Fruit fly (Drosophila melanogaster) whole organism, embryonic: Measurements from ENCODE around the gene CG15625.

Source experiments
- ATbp ChIP-seq: fragments of 200-800 bp; sonication (Bioruptor generic); optimal IDR thresholded peaks from 2 replicates; lab custom pipeline; 2017; ENCODE audit warnings: missing biosample characterization, mild to moderate bottlenecking, missing genetic modification characterization, missing genetic modification reagents
- Aef1 ChIP-seq: fragments of 200-800 bp; sonication (Bioruptor generic); IDR thresholded peaks from 3 replicates; pipeline ENCODE4 v1.3.6; 2022; ENCODE audit warnings: missing biosample characterization, missing genetic modification characterization
- B-H2 ChIP-seq: fragments of 200-800 bp; sonication (Bioruptor generic); optimal IDR thresholded peaks from 2 replicates; lab custom pipeline; 2018; ENCODE audit warnings: missing biosample characterization, mild to moderate bottlenecking, missing genetic modification characterization
- BEAF-32 ChIP-seq: fragments of 200-800 bp; sonication (Bioruptor generic); optimal IDR thresholded peaks from 3 replicates; lab custom pipeline; 2017; ENCODE audit warnings: missing biosample characterization, missing genetic modification characterization, mild to moderate bottlenecking, moderate library complexity, missing genetic modification reagents
- Bdp1 ChIP-seq: fragments of 200-800 bp; sonication (Bioruptor generic); optimal IDR thresholded peaks from 3 replicates; lab custom pipeline; 2016; ENCODE audit warnings: missing biosample characterization, missing genetic modification characterization
- CG10209 ChIP-seq: fragments of 200-800 bp; sonication (Bioruptor generic); optimal IDR thresholded peaks from 3 replicates; lab custom pipeline; 2017; ENCODE audit warnings: missing biosample characterization, mild to moderate bottlenecking, missing genetic modification characterization, missing genetic modification reagents
- CG11695 ChIP-seq: fragments of 200-800 bp; sonication (Bioruptor generic); IDR thresholded peaks from 3 replicates; pipeline ENCODE4 v1.3.6; 2022; ENCODE audit warnings: missing biosample characterization, missing genetic modification characterization
- CG12071 ChIP-seq: fragments of 200-800 bp; sonication (Bioruptor generic); optimal IDR thresholded peaks from 3 replicates; lab custom pipeline; 2018; ENCODE audit warnings: missing biosample characterization, mild to moderate bottlenecking, missing genetic modification characterization
- CG12299 ChIP-seq: fragments of 200-800 bp; sonication (Bioruptor generic); optimal IDR thresholded peaks from 2 replicates; lab custom pipeline; 2018; ENCODE audit warnings: missing biosample characterization, mild to moderate bottlenecking, missing genetic modification characterization
- CG1233 ChIP-seq: fragments of 200-800 bp; sonication (Bioruptor generic); optimal IDR thresholded peaks from 4 replicates; lab custom pipeline; 2018; ENCODE audit warnings: missing biosample characterization, mild to moderate bottlenecking, missing genetic modification characterization
- CG12942 ChIP-seq: fragments of 200-800 bp; sonication (Bioruptor generic); optimal IDR thresholded peaks from 3 replicates; lab custom pipeline; 2016; ENCODE audit warnings: missing biosample characterization, missing genetic modification characterization
- CG14667 ChIP-seq: fragments of 200-800 bp; sonication (Bioruptor generic); IDR thresholded peaks from 2 replicates; pipeline ENCODE4 v1.3.6; 2022; ENCODE audit warnings: missing biosample characterization, missing genetic modification characterization
- CG14710 ChIP-seq: fragments of 200-800 bp; sonication (Bioruptor generic); optimal IDR thresholded peaks from 3 replicates; lab custom pipeline; 2019; ENCODE audit warnings: missing biosample characterization, mild to moderate bottlenecking, missing genetic modification characterization, moderate library complexity
- CG1792 ChIP-seq: fragments of 200-800 bp; sonication (Bioruptor generic); optimal IDR thresholded peaks from 2 replicates; lab custom pipeline; 2016; ENCODE audit warnings: missing biosample characterization, missing genetic modification characterization
- CG18011 ChIP-seq: fragments of 200-800 bp; sonication (Bioruptor generic); optimal IDR thresholded peaks from 2 replicates; lab custom pipeline; 2017; ENCODE audit warnings: missing biosample characterization, missing genetic modification characterization, mild to moderate bottlenecking, moderate library complexity, missing genotype
- CG1832 ChIP-seq: fragments of 200-800 bp; sonication (Bioruptor generic); optimal IDR thresholded peaks from 2 replicates; lab custom pipeline; 2017; ENCODE audit warnings: missing biosample characterization, mild to moderate bottlenecking, missing genetic modification characterization, inconsistent platforms
- CG32532 ChIP-seq: fragments of 200-800 bp; sonication (Bioruptor generic); IDR thresholded peaks from 2 replicates; pipeline ENCODE4 v1.3.6; 2022; ENCODE audit warnings: missing biosample characterization, missing genetic modification characterization
- CG33557 ChIP-seq: fragments of 200-800 bp; sonication (Bioruptor generic); optimal IDR thresholded peaks from 2 replicates; lab custom pipeline; 2019; ENCODE audit warnings: missing biosample characterization, mild to moderate bottlenecking, missing genetic modification characterization, moderate library complexity
- CG34422 ChIP-seq: fragments of 200-800 bp; sonication (Bioruptor generic); IDR thresholded peaks from 3 replicates; pipeline ENCODE4 v1.3.6; 2022; ENCODE audit warnings: missing biosample characterization, missing genetic modification characterization
- CG4282 ChIP-seq: fragments of 200-800 bp; sonication (Bioruptor generic); optimal IDR thresholded peaks from 2 replicates; lab custom pipeline; 2016; ENCODE audit warnings: missing biosample characterization, missing genetic modification characterization
- CG4360 ChIP-seq: fragments of 200-800 bp; sonication (Bioruptor generic); IDR thresholded peaks from 2 replicates; pipeline ENCODE4 v1.3.6; 2022; ENCODE audit warnings: missing biosample characterization, missing genetic modification characterization
- CG6683 ChIP-seq: fragments of 200-800 bp; sonication (Bioruptor generic); optimal IDR thresholded peaks from 2 replicates; lab custom pipeline; 2017; ENCODE audit warnings: missing biosample characterization, mild to moderate bottlenecking, missing genetic modification characterization, missing genetic modification reagents
- CG8089 ChIP-seq: fragments of 200-800 bp; sonication (Bioruptor generic); optimal IDR thresholded peaks from 3 replicates; lab custom pipeline; 2016; ENCODE audit warnings: missing biosample characterization, missing genetic modification characterization
- CG8924 ChIP-seq: fragments of 200-800 bp; optimal IDR thresholded peaks from 3 replicates; lab custom pipeline; 2019; ENCODE audit warnings: missing biosample characterization, mild to moderate bottlenecking, missing genetic modification characterization, moderate library complexity
- CG9215 ChIP-seq: fragments of 200-800 bp; sonication (Bioruptor generic); IDR thresholded peaks from 2 replicates; pipeline ENCODE4 v1.3.6; 2022; ENCODE audit warnings: missing biosample characterization, missing genetic modification characterization
- CrebB ChIP-seq: fragments of 200-800 bp; sonication (Bioruptor generic); optimal IDR thresholded peaks from 3 replicates; lab custom pipeline; 2018; ENCODE audit warnings: missing biosample characterization, mild to moderate bottlenecking, missing genetic modification characterization
- Dek ChIP-seq: fragments of 200-800 bp; sonication (Bioruptor generic); optimal IDR thresholded peaks from 3 replicates; lab custom pipeline; 2019; ENCODE audit warnings: missing biosample characterization, mild to moderate bottlenecking, missing genetic modification characterization, moderate library complexity
- Dfd ChIP-seq, 2 experiments: fragments of >200 bp; optimal IDR thresholded peaks; 2 replicates each; lab custom pipeline; 2017; ENCODE audit warnings: missing biosample characterization in 2 of 2, missing genetic modification characterization in 2 of 2
- Doc3 ChIP-seq: fragments of 200-800 bp; sonication (Bioruptor generic); IDR thresholded peaks from 3 replicates; pipeline ENCODE4 v1.3.6; 2022; ENCODE audit warnings: missing biosample characterization, missing genetic modification characterization; ENCODE audit not compliant: partially characterized antibody
- Drgx ChIP-seq: fragments of 200-800 bp; sonication (Bioruptor generic); IDR thresholded peaks from 2 replicates; pipeline ENCODE4 v1.3.6; 2022; ENCODE audit warnings: missing biosample characterization, missing genetic modification characterization
- Elba2 ChIP-seq: fragments of 200-800 bp; sonication (Bioruptor generic); optimal IDR thresholded peaks from 3 replicates; lab custom pipeline; 2016; ENCODE audit warnings: missing biosample characterization, missing genetic modification characterization
- Ets65A ChIP-seq: fragments of 200-800 bp; sonication (Bioruptor generic); peaks from one replicate; lab custom pipeline; 2016; ENCODE audit warnings: missing biosample characterization, missing genetic modification characterization
- HLH4C ChIP-seq: fragments of 200-800 bp; sonication (Bioruptor generic); IDR thresholded peaks from 3 replicates; pipeline ENCODE4 v1.3.6; 2022; ENCODE audit warnings: missing biosample characterization, missing genetic modification characterization; ENCODE audit not compliant: partially characterized antibody
- Hmr ChIP-seq: fragments of 200-800 bp; sonication (Bioruptor generic); optimal IDR thresholded peaks from 3 replicates; lab custom pipeline; 2017; ENCODE audit warnings: mild to moderate bottlenecking, missing biosample characterization, missing genetic modification reagents, missing genetic modification characterization
- MESR4 ChIP-seq: fragments of 200-800 bp; sonication (Bioruptor generic); optimal IDR thresholded peaks from 2 replicates; lab custom pipeline; 2018; ENCODE audit warnings: missing biosample characterization, mild to moderate bottlenecking, missing genetic modification characterization, moderate library complexity
- Med ChIP-seq: fragments of 200-800 bp; sonication (Bioruptor generic); peaks from one replicate; lab custom pipeline; 2016; ENCODE audit warnings: missing biosample characterization, missing genetic modification characterization, mild to moderate bottlenecking, inconsistent platforms, moderate library complexity
- Opbp ChIP-seq: fragments of 200-800 bp; sonication (Bioruptor generic); IDR thresholded peaks from 3 replicates; pipeline ENCODE4 v1.3.6; 2022; ENCODE audit warnings: missing biosample characterization, missing genetic modification characterization; ENCODE audit not compliant: partially characterized antibody
- PHDP ChIP-seq: fragments of 200-800 bp; sonication (Bioruptor generic); optimal IDR thresholded peaks from 3 replicates; lab custom pipeline; 2018; ENCODE audit warnings: missing biosample characterization, mild to moderate bottlenecking, missing genetic modification characterization, moderate library complexity
- Sox100B ChIP-seq: fragments of 200-800 bp; sonication (Bioruptor generic); optimal IDR thresholded peaks from 3 replicates; lab custom pipeline; 2018; ENCODE audit warnings: missing biosample characterization, mild to moderate bottlenecking, missing genetic modification characterization
- bab2 ChIP-seq: fragments of 200-800 bp; sonication (Bioruptor generic); optimal IDR thresholded peaks from 2 replicates; lab custom pipeline; 2016; ENCODE audit warnings: missing biosample characterization, missing genetic modification characterization
- btn ChIP-seq: fragments of 200-800 bp; sonication (Bioruptor generic); optimal IDR thresholded peaks from 2 replicates; lab custom pipeline; 2016; ENCODE audit warnings: missing biosample characterization, missing genetic modification characterization
- dmrt99B ChIP-seq: fragments of 200-800 bp; sonication (Bioruptor generic); optimal IDR thresholded peaks from 2 replicates; lab custom pipeline; 2018; ENCODE audit warnings: missing biosample characterization, mild to moderate bottlenecking, missing genetic modification characterization, moderate library complexity
- gsb ChIP-seq: fragments of 200-800 bp; sonication (Bioruptor generic); IDR thresholded peaks from 2 replicates; pipeline ENCODE4 v1.3.6; 2022; ENCODE audit warnings: missing biosample characterization, missing genetic modification characterization
- kni ChIP-seq: fragments of 200-800 bp; sonication (Bioruptor generic); optimal IDR thresholded peaks from 3 replicates; lab custom pipeline; 2017; ENCODE audit warnings: mild to moderate bottlenecking, missing biosample characterization, missing genetic modification reagents, missing genetic modification characterization
- oc ChIP-seq: fragments of 200-800 bp; sonication (Bioruptor generic); optimal IDR thresholded peaks from 2 replicates; lab custom pipeline; 2018; ENCODE audit warnings: missing biosample characterization, mild to moderate bottlenecking, missing genetic modification characterization, moderate library complexity
- phol ChIP-seq: fragments of 200-800 bp; sonication (Bioruptor generic); optimal IDR thresholded peaks from 3 replicates; lab custom pipeline; 2018; ENCODE audit warnings: missing biosample characterization, mild to moderate bottlenecking, missing genetic modification characterization, moderate library complexity
- stwl ChIP-seq: fragments of 200-800 bp; sonication (Bioruptor generic); optimal IDR thresholded peaks from 3 replicates; lab custom pipeline; 2018; ENCODE audit warnings: missing biosample characterization, mild to moderate bottlenecking, missing genetic modification characterization, moderate library complexity
- tx ChIP-seq: fragments of 200-800 bp; sonication (Bioruptor generic); optimal IDR thresholded peaks from 2 replicates; lab custom pipeline; 2016; ENCODE audit warnings: missing biosample characterization, missing genetic modification characterization
- usp ChIP-seq: fragments of >200 bp; optimal IDR thresholded peaks from 2 replicates; lab custom pipeline; 2017; ENCODE audit warnings: missing biosample characterization, missing genetic modification characterization
- wek ChIP-seq: fragments of 200-800 bp; sonication (Bioruptor generic); optimal IDR thresholded peaks from 3 replicates; lab custom pipeline; 2018; ENCODE audit warnings: missing biosample characterization, mild to moderate bottlenecking, missing genetic modification characterization, moderate library complexity

The CG15625 gene

DNA sequence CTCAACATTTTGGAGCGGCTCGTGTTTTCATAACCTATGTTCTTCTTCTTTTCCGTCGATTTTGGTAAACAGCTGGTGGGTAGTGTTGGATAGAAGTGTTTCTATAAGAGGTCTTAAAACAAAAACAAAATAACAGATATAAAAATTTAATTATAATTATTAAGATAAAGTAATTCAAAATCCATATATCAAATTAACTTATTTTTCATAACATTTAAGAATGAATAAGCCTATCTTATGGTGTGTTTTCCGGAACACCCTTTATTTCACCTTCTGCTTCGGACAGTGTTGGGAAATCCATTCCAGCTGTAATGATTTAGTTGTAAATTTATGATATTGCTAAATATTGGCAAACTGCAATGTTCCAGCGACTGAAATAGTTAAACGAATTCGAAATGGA lies 39.4 kb upstream of the CG15625 start, which contains the start of the genes mRpS2 and Mon1 (continued):
- peak; percentile 96 for TF ChIP-seq CG14667
- peak; percentile 89 for TF ChIP-seq ATbp (GFP tag; lab: Kevin White, UChicago)
- TF ChIP-seq phol (tag; lab: Kevin White, UChicago): peak; percentile 95
- TF ChIP-seq bab2: peak; percentile 83
- TF ChIP-seq Hmr (GFP tag; lab: Kevin White, UChicago): peak; percentile 97
- peak; percentile 81 for TF ChIP-seq CG33557 (GFP tag; lab: Kevin White, UChicago)
- TF ChIP-seq Opbp (GFP tag; lab: Robert Waterston, UW): no peak
- peak; percentile 90 for TF ChIP-seq Sox100B (GFP tag; lab: Kevin White, UChicago)
- peak; percentile 95 for TF ChIP-seq gsb (GFP tag; lab: Robert Waterston, UW)
- peak; percentile 96 for TF ChIP-seq Med (GFP tag; lab: Kevin White, UChicago)
- TF ChIP-seq CG9215 (GFP tag; lab: Robert Waterston, UW): peak; percentile 92
- TF ChIP-seq CG8924 (tag; lab: Kevin White, UChicago): peak; percentile 96
- no peak for TF ChIP-seq btn
- TF ChIP-seq Doc3: no peak
- peak; percentile 59 for TF ChIP-seq CG1792 (GFP tag; lab: Kevin White, UChicago)
- peak; percentile 85 for TF ChIP-seq CrebB
- TF ChIP-seq CG1233: peak; percentile 94
- TF ChIP-seq stwl (tag; lab: Kevin White, UChicago): peak; percentile 96
- TF ChIP-seq CG32532 (GFP tag; lab: Robert Waterston, UW): peak; percentile 98
- peak; percentile 96 for TF ChIP-seq Aef1
- peak; percentile 92 for TF ChIP-seq oc (tag; lab: Kevin White, UChicago)
- TF ChIP-seq PHDP: peak; percentile 98
- TF ChIP-seq CG8089 (GFP tag; lab: Kevin White, UChicago): peak; percentile 70
- peak; percentile 96 for TF ChIP-seq Drgx (GFP tag; lab: Robert Waterston, UW)
- TF ChIP-seq MESR4 (GFP tag; lab: Kevin White, UChicago): peak; percentile 80
- TF ChIP-seq Bdp1: peak; percentile 75
- TF ChIP-seq CG34422: peak; percentile 98
- no peak for TF ChIP-seq Dfd (GFP tag; optimal IDR thresholded peaks at IDR 0.05; lab: Kevin White, UChicago)
- no peak for TF ChIP-seq HLH4C (GFP tag; lab: Robert Waterston, UW)
- TF ChIP-seq CG18011 (GFP tag; lab: Kevin White, UChicago): peak; percentile 87
- TF ChIP-seq kni: peak; percentile 20
- TF ChIP-seq usp (GFP tag; lab: Kevin White, UChicago): no peak
- peak; percentile 79 for TF ChIP-seq wek (GFP tag; lab: Kevin White, UChicago)
- peak; percentile 94 for TF ChIP-seq CG10209 (GFP tag; lab: Kevin White, UChicago)
- peak; percentile 94 for TF ChIP-seq Dek (tag; lab: Kevin White, UChicago)
- peak; percentile 91 for TF ChIP-seq CG6683 (GFP tag; lab: Kevin White, UChicago)
- TF ChIP-seq CG4282 (GFP tag; lab: Kevin White, UChicago): peak; percentile 57
- peak; percentile 98 for TF ChIP-seq Ets65A (GFP tag; lab: Kevin White, UChicago)
- TF ChIP-seq CG11695 (GFP tag; lab: Robert Waterston, UW): peak; percentile 96
- peak; percentile 91 for TF ChIP-seq CG12299 (tag; lab: Kevin White, UChicago)
- TF ChIP-seq tx: peak; percentile 67
- peak; percentile 95 for TF ChIP-seq CG14710 (tag; lab: Kevin White, UChicago)
- peak; percentile 16 for TF ChIP-seq BEAF-32 (GFP tag; lab: Kevin White, UChicago)
- TF ChIP-seq Elba2 (GFP tag; lab: Kevin White, UChicago): peak; percentile 62
- peak; percentile 74 for TF ChIP-seq CG4360 (GFP tag; lab: Robert Waterston, UW)
- peak; percentile 81 for TF ChIP-seq CG12071
- no peak for TF ChIP-seq CG1832
- TF ChIP-seq B-H2 (GFP tag; lab: Kevin White, UChicago): peak; percentile 92
- TF ChIP-seq dmrt99B (tag; lab: Kevin White, UChicago): peak; percentile 94
- peak; percentile 96 for TF ChIP-seq CG12942 (GFP tag; lab: Kevin White, UChicago)
